Fruit fly (Drosophila melanogaster) whole organism, wandering third instar larva: ENCODE data around the gene PIG-Wa.

Experiments used
- Abd-B ChIP-seq: fragments of >200 bp; optimal IDR thresholded peaks from 2 replicates; lab custom pipeline; 2017; ENCODE audit warnings: missing biosample characterization, missing genetic modification characterization
- CG32264 ChIP-seq: fragments of 200-800 bp; sonication (Bioruptor generic); optimal IDR thresholded peaks from 2 replicates; lab custom pipeline; 2016; ENCODE audit warnings: missing biosample characterization, missing genetic modification characterization
- CG9705 ChIP-seq: fragments of 200-800 bp; sonication (Bioruptor generic); optimal IDR thresholded peaks from 2 replicates; lab custom pipeline; 2018; ENCODE audit warnings: missing biosample characterization, mild to moderate bottlenecking, missing genetic modification characterization
- CrebA ChIP-seq: fragments of 200-800 bp; sonication (Bioruptor generic); optimal IDR thresholded peaks from 2 replicates; lab custom pipeline; 2016; ENCODE audit warnings: missing biosample characterization, mild to moderate bottlenecking, missing genetic modification characterization, borderline replicate concordance
- Dfd ChIP-seq: fragments of >200 bp; optimal IDR thresholded peaks from 2 replicates; lab custom pipeline; 2017; ENCODE audit warnings: missing biosample characterization, missing genetic modification characterization
- GATAd ChIP-seq: sonication (Bioruptor generic); optimal IDR thresholded peaks from 2 replicates; lab custom pipeline; 2016; ENCODE audit warnings: missing biosample characterization, missing genetic modification characterization
- HLH106 ChIP-seq: fragments of 200-800 bp; optimal IDR thresholded peaks from 3 replicates; lab custom pipeline; 2019; ENCODE audit warnings: missing biosample characterization, mild to moderate bottlenecking, missing genetic modification characterization, moderate library complexity
- Hnf4 ChIP-seq: fragments of 200-800 bp; sonication (Bioruptor generic); optimal IDR thresholded peaks from 2 replicates; lab custom pipeline; 2016; ENCODE audit warnings: missing biosample characterization, mild to moderate bottlenecking, missing genetic modification characterization
- Hr78 ChIP-seq: fragments of >200 bp; optimal IDR thresholded peaks from 2 replicates; lab custom pipeline; 2017; ENCODE audit warnings: missing biosample characterization, missing genetic modification characterization
- Hr83 ChIP-seq: fragments of 200-300 bp; sonication (Bioruptor generic); optimal IDR thresholded peaks from 2 replicates; lab custom pipeline; 2016; ENCODE audit warnings: missing biosample characterization, mild to moderate bottlenecking, missing genetic modification characterization, moderate library complexity; ENCODE audit not compliant: poor library complexity, severe bottlenecking
- Jra ChIP-seq: sonication (Bioruptor generic); optimal IDR thresholded peaks from 2 replicates; lab custom pipeline; 2016; ENCODE audit warnings: missing biosample characterization, missing genetic modification characterization
- N ChIP-seq: fragments of >200 bp; optimal IDR thresholded peaks from 2 replicates; lab custom pipeline; 2018; ENCODE audit warnings: missing biosample characterization, missing external identifiers, missing genetic modification characterization
- Rel ChIP-seq, 2 experiments: fragments of 200-800 bp; sonication (Bioruptor generic) in 1 of 2; optimal IDR thresholded peaks; 2 replicates in 1 of 2; 3 replicates in 1 of 2; lab custom pipeline; 2016 to 2019; ENCODE audit warnings: mild to moderate bottlenecking in 2 of 2, missing biosample characterization in 2 of 2, missing genetic modification characterization in 2 of 2, moderate library complexity in 1 of 2
- Sp1 ChIP-seq: fragments of 200-800 bp; sonication (Bioruptor generic); optimal IDR thresholded peaks from 3 replicates; lab custom pipeline; 2019; ENCODE audit warnings: missing biosample characterization, mild to moderate bottlenecking, missing genetic modification characterization, moderate library complexity
- br ChIP-seq: fragments of 200-800 bp; sonication (Bioruptor generic); optimal IDR thresholded peaks from 2 replicates; lab custom pipeline; 2016; ENCODE audit warnings: missing biosample characterization, missing genetic modification characterization
- dl ChIP-seq, 2 experiments: fragments of 175-275, 200-275 bp in 1 of 2; fragments of 200-275 bp in 1 of 2; sonication (Bioruptor generic); optimal IDR thresholded peaks; lab custom pipeline; 2018; ENCODE audit warnings: mild to moderate bottlenecking in 2 of 2, missing biosample characterization in 2 of 2, missing genetic modification characterization in 2 of 2, moderate library complexity in 2 of 2; ENCODE audit not compliant: partially characterized antibody in 2 of 2, insufficient read depth in 1 of 2
- dmrt93B ChIP-seq: fragments of 200-800 bp; sonication (Bioruptor generic); optimal IDR thresholded peaks from 2 replicates; lab custom pipeline; 2018; ENCODE audit warnings: missing biosample characterization, mild to moderate bottlenecking, missing genetic modification characterization
- dsf ChIP-seq: sonication (Bioruptor generic); optimal IDR thresholded peaks from 2 replicates; lab custom pipeline; 2016; ENCODE audit warnings: missing biosample characterization, missing genetic modification characterization, borderline replicate concordance
- ey ChIP-seq: fragments of 200-800 bp; sonication (Bioruptor generic); optimal IDR thresholded peaks from 2 replicates; lab custom pipeline; 2016; ENCODE audit warnings: missing biosample characterization, missing genetic modification characterization
- foxo ChIP-seq, 2 experiments: fragments of 200-800 bp; sonication (Bioruptor generic); optimal IDR thresholded peaks; 2 replicates in 1 of 2; 3 replicates in 1 of 2; lab custom pipeline; 2016 to 2017; ENCODE audit warnings: missing biosample characterization in 2 of 2, missing genetic modification characterization in 2 of 2
- fru ChIP-seq: fragments of 200-800 bp; sonication (Bioruptor generic); optimal IDR thresholded peaks from 3 replicates; lab custom pipeline; 2016; ENCODE audit warnings: missing biosample characterization, mild to moderate bottlenecking, missing genetic modification characterization
- h ChIP-seq: fragments of 200-800 bp; sonication (Bioruptor generic); optimal IDR thresholded peaks from 3 replicates; lab custom pipeline; 2016; ENCODE audit warnings: missing biosample characterization, mild to moderate bottlenecking, missing genetic modification characterization
- jim ChIP-seq: fragments of 175-275, 200-325 bp; sonication (Bioruptor generic); optimal IDR thresholded peaks from 2 replicates; lab custom pipeline; 2016; ENCODE audit warnings: missing biosample characterization, mild to moderate bottlenecking, missing genetic modification characterization
- lola ChIP-seq: fragments of >200 bp; optimal IDR thresholded peaks from 2 replicates; lab custom pipeline; 2017; ENCODE audit warnings: missing biosample characterization, missing genetic modification characterization
- pan ChIP-seq: fragments of >200 bp; optimal IDR thresholded peaks from 2 replicates; lab custom pipeline; 2017
- psq ChIP-seq: fragments of 200-800 bp; sonication (Bioruptor generic); optimal IDR thresholded peaks from 3 replicates; lab custom pipeline; 2017; ENCODE audit warnings: missing biosample characterization, mild to moderate bottlenecking, missing genetic modification characterization, moderate library complexity
- rgr ChIP-seq: fragments of 200-800 bp; sonication (Bioruptor generic); optimal IDR thresholded peaks from 3 replicates; lab custom pipeline; 2016; ENCODE audit warnings: missing biosample characterization, mild to moderate bottlenecking, missing genetic modification characterization
- sage ChIP-seq: fragments of 200-800 bp; sonication (Bioruptor generic); optimal IDR thresholded peaks from 2 replicates; lab custom pipeline; 2016; ENCODE audit warnings: missing biosample characterization, mild to moderate bottlenecking, missing genetic modification characterization
- tai ChIP-seq: sonication (Bioruptor generic); optimal IDR thresholded peaks from 2 replicates; lab custom pipeline; 2016; ENCODE audit warnings: missing biosample characterization, missing genetic modification characterization
- usp ChIP-seq: fragments of >200 bp; optimal IDR thresholded peaks from 2 replicates; lab custom pipeline; 2017; ENCODE audit warnings: missing biosample characterization, missing genetic modification characterization
- woc ChIP-seq: sonication (Bioruptor generic); optimal IDR thresholded peaks from 2 replicates; lab custom pipeline; 2016; ENCODE audit warnings: missing biosample characterization, mild to moderate bottlenecking, missing genetic modification characterization

PIG-Wa gene

DNA sequence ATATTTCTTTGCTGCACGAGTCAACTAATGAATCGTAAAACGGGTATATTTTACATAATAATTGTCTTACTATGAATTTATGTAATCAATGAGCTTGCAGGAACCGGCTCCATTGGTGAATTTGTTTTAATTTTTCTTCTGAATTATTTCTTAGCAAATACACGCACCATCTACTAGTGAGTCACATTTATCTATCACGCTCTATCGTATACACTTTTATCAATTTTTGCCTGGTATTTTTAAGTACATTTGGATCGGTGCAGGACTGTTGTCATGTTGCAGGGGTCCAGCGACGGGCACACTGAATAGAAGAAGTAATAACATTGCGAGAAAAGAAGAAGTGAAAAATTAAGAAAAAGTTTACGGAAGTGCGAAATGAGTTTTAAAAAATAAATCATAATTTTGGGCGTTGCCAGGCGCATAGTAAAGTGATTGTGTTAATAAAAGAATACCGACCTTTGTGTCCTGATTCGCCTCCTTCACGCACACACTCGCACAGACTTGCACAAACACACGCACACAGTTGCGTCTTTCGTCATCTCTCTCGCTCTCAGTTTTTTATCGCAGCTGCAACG lies 17.8 kb upstream of the PIG-Wa start, which contains the start of the genes Rab5 and Axud1 (continued):
- no peak for TF ChIP-seq Sp1
- TF ChIP-seq h (GFP tag; lab: Kevin White, UChicago) = peak; percentile 17
- no peak for TF ChIP-seq Dfd (GFP tag; lab: Kevin White, UChicago)
- no peak for TF ChIP-seq lola
- TF ChIP-seq Hr78 (GFP tag; lab: Kevin White, UChicago) = no peak
- TF ChIP-seq GATAd (GFP tag; lab: Kevin White, UChicago) = no peak
- no peak for TF ChIP-seq ey (GFP tag; lab: Kevin White, UChicago)
- no peak for TF ChIP-seq br

DNA sequence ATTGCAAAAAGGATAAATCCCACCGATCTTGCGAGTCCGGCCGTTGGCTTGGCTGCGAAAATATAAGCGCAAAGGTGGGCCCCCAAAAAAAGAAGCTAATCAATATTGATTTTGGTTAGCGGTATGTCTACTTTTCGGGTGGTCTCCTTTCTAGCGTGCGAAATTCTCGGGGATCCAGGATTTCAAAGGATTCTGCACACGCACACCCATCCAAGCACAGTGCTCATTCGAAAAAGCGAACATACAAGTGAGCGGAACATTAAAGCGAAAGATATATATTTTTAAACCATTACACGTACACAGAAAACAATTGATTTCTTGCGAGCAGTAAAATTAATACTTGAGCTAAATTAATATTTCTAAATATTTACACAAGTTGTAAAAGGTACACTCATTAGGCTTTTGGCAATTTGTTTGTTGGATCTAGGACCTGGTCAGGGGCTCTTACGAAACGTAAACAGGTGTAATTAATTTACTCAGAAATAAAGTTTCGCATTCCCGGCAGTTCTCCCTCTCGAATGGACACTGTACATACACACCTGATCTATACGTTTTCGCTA lies 17.3 kb upstream of the PIG-Wa start:
- TF ChIP-seq Hr78 (GFP tag; lab: Kevin White, UChicago) = no peak
- TF ChIP-seq fru (GFP tag; lab: Kevin White, UChicago) = peak; percentile 11
- TF ChIP-seq h (GFP tag; lab: Kevin White, UChicago) = peak; percentile 17
- no peak for TF ChIP-seq usp (GFP tag; lab: Kevin White, UChicago)
- TF ChIP-seq CrebA = no peak
- peak; percentile 7 for TF ChIP-seq sage
- TF ChIP-seq foxo (GFP tag; optimal IDR thresholded peaks at IDR 0.05; lab: Kevin White, UChicago) = peak in 1 of 2 experiments; percentile 32
- no peak for TF ChIP-seq Jra (GFP tag; lab: Kevin White, UChicago)
- no peak for TF ChIP-seq br
- no peak for TF ChIP-seq Sp1
- peak; percentile 26 for TF ChIP-seq rgr (GFP tag; lab: Kevin White, UChicago)
- TF ChIP-seq dl (GFP tag; optimal IDR thresholded peaks at IDR 0.05; lab: Kevin White, UChicago; ENCODE audit: insufficient read depth in 1 of 2, partially characterized antibody in 2 of 2) = no peak
- TF ChIP-seq Dfd (GFP tag; lab: Kevin White, UChicago) = no peak
- peak; percentile 46 for TF ChIP-seq HLH106 (tag; lab: Kevin White, UChicago)

DNA sequence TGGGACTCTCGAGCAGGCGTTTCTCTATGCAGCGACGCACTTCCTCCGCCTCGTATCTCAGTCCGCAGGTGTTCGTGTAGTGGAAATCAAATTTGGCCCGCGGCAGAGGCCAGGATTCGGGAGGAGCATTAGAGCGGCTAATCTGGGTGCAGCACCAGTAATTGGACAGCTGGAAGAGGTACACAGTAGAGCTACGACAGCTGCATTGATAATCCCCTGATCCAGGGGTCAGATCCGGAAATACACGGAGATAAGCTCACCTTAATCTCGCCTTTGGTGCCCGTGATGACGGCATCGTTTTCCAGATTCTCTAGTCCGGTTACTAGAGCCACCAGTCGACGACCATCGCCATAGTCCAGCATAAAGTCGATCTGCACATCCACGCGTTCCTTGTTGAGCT lies 12.7 kb upstream of the PIG-Wa start:
- TF ChIP-seq CrebA = no peak
- TF ChIP-seq psq (GFP tag; lab: Kevin White, UChicago) = no peak
- no peak for TF ChIP-seq woc (GFP tag; lab: Kevin White, UChicago)
- no peak for TF ChIP-seq Jra (GFP tag; lab: Kevin White, UChicago)
- TF ChIP-seq Rel (GFP tag; optimal IDR thresholded peaks at IDR 0.05; lab: Kevin White, UChicago) = no peak
- TF ChIP-seq Rel (tag; optimal IDR thresholded peaks at IDR 0.05; lab: Kevin White, UChicago) = no peak
- no peak for TF ChIP-seq Dfd (GFP tag; lab: Kevin White, UChicago)

DNA sequence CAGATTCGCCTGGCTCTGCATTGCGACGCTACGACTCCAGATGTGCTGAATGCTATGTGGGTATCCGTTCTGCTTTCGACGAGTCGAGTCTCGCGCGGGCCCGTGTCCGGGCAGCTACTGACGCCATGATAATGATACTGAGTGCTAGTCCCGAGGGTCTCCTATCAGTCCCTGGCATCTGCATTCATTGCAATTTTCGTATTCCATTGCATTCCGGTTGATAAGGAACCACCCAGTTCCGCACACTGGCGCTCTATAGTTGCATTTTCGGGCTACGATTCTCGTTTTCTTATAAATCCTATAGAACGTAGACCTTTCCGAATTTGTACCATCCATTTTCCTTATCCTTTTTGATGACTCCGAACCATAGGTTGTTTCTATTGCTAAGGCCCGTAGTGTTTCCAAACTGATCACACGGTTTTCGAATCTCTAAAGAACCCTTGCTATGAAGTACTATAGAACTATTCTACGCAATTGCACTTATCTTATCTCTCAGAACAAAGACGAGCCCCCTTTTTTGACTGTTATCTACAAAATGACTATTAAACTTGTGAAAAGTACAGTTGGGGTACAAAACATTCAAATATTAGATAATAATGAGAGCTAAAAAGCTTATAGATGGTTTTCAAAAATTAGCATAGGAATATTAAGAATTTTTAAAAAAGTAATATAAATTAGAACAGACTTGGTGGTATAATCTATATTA lies 11.4 kb upstream of the PIG-Wa start, which contains the start of gene CG3597:
Gene CG3597 (minus strand): TSS at position 119 of the 706 bp plus-strand sequence.
- TF ChIP-seq pan = no peak
- TF ChIP-seq CG32264 (GFP tag; lab: Kevin White, UChicago) = no peak
- no peak for TF ChIP-seq Jra (GFP tag; lab: Kevin White, UChicago)
- no peak for TF ChIP-seq Hr83 (GFP tag; lab: Kevin White, UChicago)
- TF ChIP-seq HLH106 (tag; lab: Kevin White, UChicago) = no peak
- no peak for TF ChIP-seq Abd-B (GFP tag; lab: Kevin White, UChicago)
- TF ChIP-seq fru (GFP tag; lab: Kevin White, UChicago) = no peak
- TF ChIP-seq Hnf4 (GFP tag; lab: Kevin White, UChicago) = no peak
- TF ChIP-seq dmrt93B (GFP tag; lab: Kevin White, UChicago) = no peak
- TF ChIP-seq psq (GFP tag; lab: Kevin White, UChicago) = no peak
- TF ChIP-seq CrebA = no peak
- no peak for TF ChIP-seq lola
- no peak for TF ChIP-seq CG9705 (GFP tag; lab: Kevin White, UChicago)
- no peak for TF ChIP-seq dsf
- no peak for TF ChIP-seq N
- TF ChIP-seq tai (GFP tag; lab: Kevin White, UChicago) = no peak
- TF ChIP-seq ey (GFP tag; lab: Kevin White, UChicago) = no peak
- TF ChIP-seq h (GFP tag; lab: Kevin White, UChicago) = no peak
- no peak for TF ChIP-seq jim
